Worm (Caenorhabditis elegans): ENCODE results near the gene dmsr-10.

The dmsr-10 gene

ce11 chrV:6758017-6758416, 43.7 kb downstream of the dmsr-10 start, which contains the start of gene dbl-1:
Gene dbl-1, plus strand, starts transcription at chrV:6758135.
- TF ChIP-seq dao-5 (tag; optimal IDR thresholded peaks at IDR 0.05) (no peak), him-1 (tag; optimal IDR thresholded peaks at IDR 0.05) (no peak), W03F9.2 (tag; optimal IDR thresholded peaks at IDR 0.05) (no peak)

- TF ChIP-seq him-1 (tag; optimal IDR thresholded peaks at IDR 0.05), result no peak
- TF ChIP-seq W03F9.2 (tag; optimal IDR thresholded peaks at IDR 0.05), result no peak
- TF ChIP-seq dao-5 (tag; optimal IDR thresholded peaks at IDR 0.05), result no peak
Measured at ce11 chrV:6753257-6753656, 48.5 kb downstream of the dmsr-10 start.

- TF ChIP-seq W03F9.2 (tag; optimal IDR thresholded peaks at IDR 0.05) (no peak), him-1 (tag; optimal IDR thresholded peaks at IDR 0.05) (no peak), dao-5 (tag; optimal IDR thresholded peaks at IDR 0.05) (no peak)
Measured at ce11 chrV:6751493-6752100, 50.2 kb downstream of the dmsr-10 start.
